Fruit fly (Drosophila melanogaster) whole organism, wandering third instar larva: ENCODE data around the gene Scsalpha2.

Experiments
- Abd-B ChIP-seq: fragments of >200 bp; optimal IDR thresholded peaks from 2 replicates; lab custom pipeline; 2017; ENCODE audit warnings: missing biosample characterization, missing genetic modification characterization
- CG32264 ChIP-seq: fragments of 200-800 bp; sonication (Bioruptor generic); optimal IDR thresholded peaks from 2 replicates; lab custom pipeline; 2016; ENCODE audit warnings: missing biosample characterization, missing genetic modification characterization
- CG9705 ChIP-seq: fragments of 200-800 bp; sonication (Bioruptor generic); optimal IDR thresholded peaks from 2 replicates; lab custom pipeline; 2018; ENCODE audit warnings: missing biosample characterization, mild to moderate bottlenecking, missing genetic modification characterization
- CrebA ChIP-seq: fragments of 200-800 bp; sonication (Bioruptor generic); optimal IDR thresholded peaks from 2 replicates; lab custom pipeline; 2016; ENCODE audit warnings: missing biosample characterization, mild to moderate bottlenecking, missing genetic modification characterization, borderline replicate concordance
- Dfd ChIP-seq: fragments of >200 bp; optimal IDR thresholded peaks from 2 replicates; lab custom pipeline; 2017; ENCODE audit warnings: missing biosample characterization, missing genetic modification characterization
- Dif ChIP-seq: fragments of 200-275, 200-300 bp; sonication (Bioruptor generic); optimal IDR thresholded peaks from 2 replicates; lab custom pipeline; 2018; ENCODE audit warnings: missing biosample characterization, missing genetic modification characterization; ENCODE audit not compliant: partially characterized antibody
- GATAd ChIP-seq: sonication (Bioruptor generic); optimal IDR thresholded peaks from 2 replicates; lab custom pipeline; 2016; ENCODE audit warnings: missing biosample characterization, missing genetic modification characterization
- HLH106 ChIP-seq: fragments of 200-800 bp; optimal IDR thresholded peaks from 3 replicates; lab custom pipeline; 2019; ENCODE audit warnings: missing biosample characterization, mild to moderate bottlenecking, missing genetic modification characterization, moderate library complexity
- Hnf4 ChIP-seq: fragments of 200-800 bp; sonication (Bioruptor generic); optimal IDR thresholded peaks from 2 replicates; lab custom pipeline; 2016; ENCODE audit warnings: missing biosample characterization, mild to moderate bottlenecking, missing genetic modification characterization
- Hr78 ChIP-seq: fragments of >200 bp; optimal IDR thresholded peaks from 2 replicates; lab custom pipeline; 2017; ENCODE audit warnings: missing biosample characterization, missing genetic modification characterization
- Hr83 ChIP-seq: fragments of 200-300 bp; sonication (Bioruptor generic); optimal IDR thresholded peaks from 2 replicates; lab custom pipeline; 2016; ENCODE audit warnings: missing biosample characterization, mild to moderate bottlenecking, missing genetic modification characterization, moderate library complexity; ENCODE audit not compliant: poor library complexity, severe bottlenecking
- Jra ChIP-seq: sonication (Bioruptor generic); optimal IDR thresholded peaks from 2 replicates; lab custom pipeline; 2016; ENCODE audit warnings: missing biosample characterization, missing genetic modification characterization
- Mio ChIP-seq: sonication (Bioruptor generic); optimal IDR thresholded peaks from 2 replicates; lab custom pipeline; 2016; ENCODE audit warnings: missing biosample characterization, missing genetic modification characterization
- N ChIP-seq: fragments of >200 bp; optimal IDR thresholded peaks from 2 replicates; lab custom pipeline; 2018; ENCODE audit warnings: missing biosample characterization, missing external identifiers, missing genetic modification characterization
- Rel ChIP-seq, 2 experiments: fragments of 200-800 bp; sonication (Bioruptor generic) in 1 of 2; optimal IDR thresholded peaks; 2 replicates in 1 of 2; 3 replicates in 1 of 2; lab custom pipeline; 2016 to 2019; ENCODE audit warnings: mild to moderate bottlenecking in 2 of 2, missing biosample characterization in 2 of 2, missing genetic modification characterization in 2 of 2, moderate library complexity in 1 of 2
- Sp1 ChIP-seq: fragments of 200-800 bp; sonication (Bioruptor generic); optimal IDR thresholded peaks from 3 replicates; lab custom pipeline; 2019; ENCODE audit warnings: missing biosample characterization, mild to moderate bottlenecking, missing genetic modification characterization, moderate library complexity
- Vsx2 ChIP-seq: fragments of 200-300, 225-300 bp; sonication (Bioruptor generic); optimal IDR thresholded peaks from 2 replicates; lab custom pipeline; 2018; ENCODE audit warnings: missing biosample characterization, missing genetic modification characterization; ENCODE audit not compliant: partially characterized antibody
- brk ChIP-seq: fragments of 200-800 bp; sonication (Bioruptor generic); optimal IDR thresholded peaks from 2 replicates; lab custom pipeline; 2016; ENCODE audit warnings: missing biosample characterization, mild to moderate bottlenecking, missing genetic modification characterization
- dl ChIP-seq, 2 experiments: fragments of 175-275, 200-275 bp in 1 of 2; fragments of 200-275 bp in 1 of 2; sonication (Bioruptor generic); optimal IDR thresholded peaks; lab custom pipeline; 2018; ENCODE audit warnings: mild to moderate bottlenecking in 2 of 2, missing biosample characterization in 2 of 2, missing genetic modification characterization in 2 of 2, moderate library complexity in 2 of 2; ENCODE audit not compliant: partially characterized antibody in 2 of 2, insufficient read depth in 1 of 2
- dmrt93B ChIP-seq: fragments of 200-800 bp; sonication (Bioruptor generic); optimal IDR thresholded peaks from 2 replicates; lab custom pipeline; 2018; ENCODE audit warnings: missing biosample characterization, mild to moderate bottlenecking, missing genetic modification characterization
- dsf ChIP-seq: sonication (Bioruptor generic); optimal IDR thresholded peaks from 2 replicates; lab custom pipeline; 2016; ENCODE audit warnings: missing biosample characterization, missing genetic modification characterization, borderline replicate concordance
- foxo ChIP-seq, 2 experiments: fragments of 200-800 bp; sonication (Bioruptor generic); optimal IDR thresholded peaks; 2 replicates in 1 of 2; 3 replicates in 1 of 2; lab custom pipeline; 2016 to 2017; ENCODE audit warnings: missing biosample characterization in 2 of 2, missing genetic modification characterization in 2 of 2
- fru ChIP-seq: fragments of 200-800 bp; sonication (Bioruptor generic); optimal IDR thresholded peaks from 3 replicates; lab custom pipeline; 2016; ENCODE audit warnings: missing biosample characterization, mild to moderate bottlenecking, missing genetic modification characterization
- h ChIP-seq: fragments of 200-800 bp; sonication (Bioruptor generic); optimal IDR thresholded peaks from 3 replicates; lab custom pipeline; 2016; ENCODE audit warnings: missing biosample characterization, mild to moderate bottlenecking, missing genetic modification characterization
- jim ChIP-seq: fragments of 175-275, 200-325 bp; sonication (Bioruptor generic); optimal IDR thresholded peaks from 2 replicates; lab custom pipeline; 2016; ENCODE audit warnings: missing biosample characterization, mild to moderate bottlenecking, missing genetic modification characterization
- lola ChIP-seq: fragments of >200 bp; optimal IDR thresholded peaks from 2 replicates; lab custom pipeline; 2017; ENCODE audit warnings: missing biosample characterization, missing genetic modification characterization
- pan ChIP-seq: fragments of >200 bp; optimal IDR thresholded peaks from 2 replicates; lab custom pipeline; 2017
- rgr ChIP-seq: fragments of 200-800 bp; sonication (Bioruptor generic); optimal IDR thresholded peaks from 3 replicates; lab custom pipeline; 2016; ENCODE audit warnings: missing biosample characterization, mild to moderate bottlenecking, missing genetic modification characterization
- sv ChIP-seq: fragments of 200-800 bp; sonication (Bioruptor generic); optimal IDR thresholded peaks from 3 replicates; lab custom pipeline; 2016; ENCODE audit warnings: missing biosample characterization, missing genetic modification characterization
- tai ChIP-seq: sonication (Bioruptor generic); optimal IDR thresholded peaks from 2 replicates; lab custom pipeline; 2016; ENCODE audit warnings: missing biosample characterization, missing genetic modification characterization
- usp ChIP-seq: fragments of >200 bp; optimal IDR thresholded peaks from 2 replicates; lab custom pipeline; 2017; ENCODE audit warnings: missing biosample characterization, missing genetic modification characterization

Scsalpha2 gene

DNA sequence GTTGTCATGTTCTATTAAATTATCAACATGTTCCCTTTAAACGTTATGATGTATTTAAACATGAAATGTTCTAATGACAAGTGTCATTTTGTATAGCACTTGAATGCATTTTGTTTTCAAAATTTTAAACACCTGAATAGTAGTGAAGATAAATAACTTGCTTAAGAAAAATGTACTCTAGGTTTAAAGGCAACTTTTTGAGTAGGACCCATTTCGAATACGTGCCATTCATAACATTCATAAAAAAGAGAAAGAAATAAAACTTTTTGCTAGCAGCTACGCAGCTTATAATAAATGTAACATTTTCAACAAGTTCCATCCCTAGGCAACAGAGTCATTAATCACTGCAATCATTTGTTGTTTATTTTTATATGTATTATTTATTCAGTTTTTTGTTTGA lies 23.6 kb upstream of the Scsalpha2 start:
- TF ChIP-seq rgr (GFP tag; lab: Kevin White, UChicago) (no peak), Dfd (GFP tag; lab: Kevin White, UChicago) (no peak), Abd-B (GFP tag; lab: Kevin White, UChicago) (no peak), CG32264 (GFP tag; lab: Kevin White, UChicago) (no peak)

dm6 chr3R:19476484-19476883 lies 13.6 kb upstream of the Scsalpha2 start:
- TF ChIP-seq Abd-B (GFP tag; lab: Kevin White, UChicago) = no peak
- no peak for TF ChIP-seq fru (GFP tag; lab: Kevin White, UChicago)
- no peak for TF ChIP-seq dsf (GFP tag; lab: Kevin White, UChicago)
- no peak for TF ChIP-seq Jra (GFP tag; lab: Kevin White, UChicago)
- no peak for TF ChIP-seq CG32264 (GFP tag; lab: Kevin White, UChicago)
- TF ChIP-seq brk (GFP tag; lab: Kevin White, UChicago) = no peak
- no peak for TF ChIP-seq Hnf4 (GFP tag; lab: Kevin White, UChicago)

dm6 chr3R:19474128-19474527 lies 11.3 kb upstream of the Scsalpha2 start:
- no peak for TF ChIP-seq Hnf4 (GFP tag; lab: Kevin White, UChicago)
- TF ChIP-seq Sp1 (GFP tag; lab: Kevin White, UChicago) = no peak
- no peak for TF ChIP-seq h
- TF ChIP-seq tai = no peak
- no peak for TF ChIP-seq Hr83
- TF ChIP-seq foxo (GFP tag; optimal IDR thresholded peaks at IDR 0.05; lab: Kevin White, UChicago) = no peak
- TF ChIP-seq dsf (GFP tag; lab: Kevin White, UChicago) = no peak
- TF ChIP-seq sv (GFP tag; lab: Kevin White, UChicago) = no peak
- TF ChIP-seq Hr78 (GFP tag; lab: Kevin White, UChicago) = no peak
- TF ChIP-seq CG9705 (GFP tag; lab: Kevin White, UChicago) = no peak
- no peak for TF ChIP-seq Vsx2
- no peak for TF ChIP-seq CrebA (GFP tag; lab: Kevin White, UChicago)
- TF ChIP-seq pan (lab: Kevin White, UChicago) = no peak
- TF ChIP-seq N (GFP tag; lab: Kevin White, UChicago) = no peak
- no peak for TF ChIP-seq dl (GFP tag; optimal IDR thresholded peaks at IDR 0.05; lab: Kevin White, UChicago; ENCODE audit: insufficient read depth in 1 of 2, partially characterized antibody in 2 of 2)
- no peak for TF ChIP-seq HLH106
- no peak for TF ChIP-seq rgr (GFP tag; lab: Kevin White, UChicago)

dm6 chr3R:19472218-19472617 lies 9.4 kb upstream of the Scsalpha2 start:
- TF ChIP-seq Rel (GFP tag; optimal IDR thresholded peaks at IDR 0.05; lab: Kevin White, UChicago) (no peak), Rel (tag; optimal IDR thresholded peaks at IDR 0.05; lab: Kevin White, UChicago) (no peak), GATAd (GFP tag; lab: Kevin White, UChicago) (no peak), HLH106 (no peak), Jra (GFP tag; lab: Kevin White, UChicago) (no peak), pan (lab: Kevin White, UChicago) (no peak), Dif (no peak), sv (GFP tag; lab: Kevin White, UChicago) (no peak), foxo (GFP tag; optimal IDR thresholded peaks at IDR 0.05; lab: Kevin White, UChicago) (no peak), Dfd (GFP tag; lab: Kevin White, UChicago) (no peak), dmrt93B (GFP tag; lab: Kevin White, UChicago) (no peak), jim (GFP tag; lab: Kevin White, UChicago) (no peak), CrebA (GFP tag; lab: Kevin White, UChicago) (no peak), lola (GFP tag; lab: Kevin White, UChicago) (no peak), brk (GFP tag; lab: Kevin White, UChicago) (no peak), Mio (GFP tag; lab: Kevin White, UChicago) (no peak), Hr78 (GFP tag; lab: Kevin White, UChicago) (no peak), tai (no peak), dsf (GFP tag; lab: Kevin White, UChicago) (no peak), Abd-B (GFP tag; lab: Kevin White, UChicago) (no peak)

- TF ChIP-seq Sp1 (GFP tag; lab: Kevin White, UChicago) (no peak), Hnf4 (GFP tag; lab: Kevin White, UChicago) (no peak), usp (GFP tag; lab: Kevin White, UChicago) (no peak), Abd-B (GFP tag; lab: Kevin White, UChicago) (no peak), brk (GFP tag; lab: Kevin White, UChicago) (no peak)
Observed at dm6 chr3R:19470607-19471006, 7.7 kb upstream of the Scsalpha2 start.
